Worm (Caenorhabditis elegans): ENCODE results near the gene unc-58.

Gene unc-58

DNA sequence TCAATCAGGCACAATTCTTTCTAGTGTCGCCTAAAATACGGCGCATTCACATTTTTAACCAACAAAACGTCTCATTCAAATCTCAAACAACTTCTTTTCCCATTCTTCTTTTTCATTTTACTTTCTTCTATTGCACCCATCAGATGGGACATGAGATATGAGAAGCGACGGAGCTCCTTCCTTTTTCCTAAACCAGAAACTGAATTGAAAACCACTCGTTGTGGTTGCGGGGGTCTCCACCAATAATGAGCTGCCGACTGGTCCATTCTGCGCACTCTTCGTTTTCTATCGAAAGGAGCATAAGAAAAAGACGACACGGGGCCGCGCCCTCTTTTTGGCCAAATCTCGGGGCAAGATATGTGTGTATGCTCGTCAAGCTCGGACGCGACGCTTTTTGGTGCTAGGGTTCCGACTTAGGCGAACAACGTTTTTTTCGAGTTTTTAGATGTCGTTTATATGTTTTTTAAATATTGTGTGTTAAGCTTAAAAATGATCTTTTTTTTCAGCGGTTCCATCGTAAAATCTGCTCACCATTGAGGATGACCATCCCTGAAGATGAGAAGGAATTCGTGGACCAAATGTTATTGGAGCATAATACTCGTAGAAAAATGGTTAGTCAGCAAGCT is 21.4 kb upstream of the unc-58 start, which contains the start of gene F09B9.5:
Gene F09B9.5, plus strand, starts transcription at position 501 of the 626 bp plus-strand sequence.
- TF ChIP-seq snpc-4 (tag; optimal IDR thresholded peaks at IDR 0.05) (no peak), ces-1 (GFP tag; optimal IDR thresholded peaks at IDR 0.05) (peak; percentile 89)

- TF ChIP-seq bed-3 (GFP tag; optimal IDR thresholded peaks at IDR 0.05) (no peak), hlh-1 (tag; optimal IDR thresholded peaks at IDR 0.05) (no peak), nhr-237 (tag; optimal IDR thresholded peaks at IDR 0.05) (no peak), ces-1 (GFP tag; optimal IDR thresholded peaks at IDR 0.05) (peak; percentile 98), nhr-76 (tag; optimal IDR thresholded peaks at IDR 0.05) (no peak)
These were observed 17.9 kb upstream of the unc-58 start for ce11 chrX:10150918-10151317.

ce11 chrX:10148235-10148872 is 15.4 kb upstream of the unc-58 start:
- peak; percentile 13 for TF ChIP-seq sptf-1 (tag; optimal IDR thresholded peaks at IDR 0.05)
- TF ChIP-seq nhr-237 (tag; optimal IDR thresholded peaks at IDR 0.05) = peak; percentile 3
- peak; percentile 27 for TF ChIP-seq ces-1 (GFP tag; optimal IDR thresholded peaks at IDR 0.05)
- peak; percentile 72 for TF ChIP-seq cnd-1 (tag; optimal IDR thresholded peaks at IDR 0.05)
- peak; percentile 75 for TF ChIP-seq pha-4 (tag; optimal IDR thresholded peaks at IDR 0.05)
- TF ChIP-seq ceh-83 (GFP tag; optimal IDR thresholded peaks at IDR 0.05) = peak; percentile 14
- no peak for TF ChIP-seq tbx-8 (GFP tag; optimal IDR thresholded peaks at IDR 0.05)
- TF ChIP-seq lsy-2 (tag; optimal IDR thresholded peaks at IDR 0.05) = no peak
- peak; percentile 28 for TF ChIP-seq unc-62 (GFP tag; optimal IDR thresholded peaks at IDR 0.05)

DNA sequence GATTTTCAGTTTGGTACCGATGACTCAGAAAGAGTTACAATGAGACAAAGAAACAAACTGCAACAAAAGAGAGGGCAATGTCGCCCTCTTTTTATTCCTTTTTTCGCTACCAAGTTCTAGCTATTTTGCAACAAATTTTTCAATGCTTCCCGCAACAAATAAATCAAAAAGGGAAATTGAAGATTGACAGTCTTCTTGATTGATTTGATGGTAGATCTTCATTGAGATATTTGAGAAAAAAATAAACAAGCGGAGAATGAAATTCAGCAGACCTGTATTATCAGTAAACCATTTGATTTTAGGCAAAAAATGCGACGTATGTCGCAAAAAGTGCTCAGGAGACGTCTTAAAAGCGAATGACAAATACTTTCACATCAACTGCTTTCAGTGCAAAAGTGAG is 14.3 kb upstream of the unc-58 start:
- TF ChIP-seq drap-1 (GFP tag; optimal IDR thresholded peaks at IDR 0.05) (no peak), unc-62 (GFP tag; optimal IDR thresholded peaks at IDR 0.05) (peak; percentile 45), nhr-237 (tag; optimal IDR thresholded peaks at IDR 0.05) (no peak), lin-32 (GFP tag; optimal IDR thresholded peaks at IDR 0.05) (no peak), ham-2 (GFP tag; optimal IDR thresholded peaks at IDR 0.05) (no peak)

DNA sequence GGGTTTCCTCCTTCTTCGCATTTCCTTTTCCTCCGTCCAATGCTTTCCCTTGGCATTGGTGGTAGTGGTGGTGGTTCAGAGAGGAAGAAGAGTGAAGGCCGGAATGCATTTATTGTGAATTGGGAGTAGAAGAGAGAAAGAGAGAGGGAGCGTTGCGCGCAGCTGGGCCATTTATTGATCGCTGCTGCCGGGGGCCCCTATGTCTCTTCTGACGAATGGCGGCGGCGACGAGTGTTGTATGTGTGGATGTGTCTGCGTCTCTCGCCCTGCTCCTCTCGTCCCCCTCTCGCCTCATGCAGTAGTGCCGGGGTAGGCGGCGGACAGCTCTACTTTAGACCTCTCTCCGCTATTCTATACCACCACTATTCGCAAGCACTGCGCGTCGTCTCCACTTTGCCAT is 13.6 kb upstream of the unc-58 start, which contains the start of gene unc-115:
Gene unc-115, plus strand, starts transcription at position 301 of the 400 bp plus-strand sequence.
- TF ChIP-seq ces-1 (GFP tag; optimal IDR thresholded peaks at IDR 0.05) = peak; percentile 97
- no peak for TF ChIP-seq tbx-8 (GFP tag; optimal IDR thresholded peaks at IDR 0.05)
- no peak for TF ChIP-seq nhr-2 (tag; optimal IDR thresholded peaks at IDR 0.05)
- TF ChIP-seq ceh-43 (GFP tag; optimal IDR thresholded peaks at IDR 0.05) = peak; percentile 20
- TF ChIP-seq sem-2 (GFP tag; optimal IDR thresholded peaks at IDR 0.05) = no peak
- peak; percentile 72 for TF ChIP-seq mep-1 (tag; optimal IDR thresholded peaks at IDR 0.05)
- no peak for TF ChIP-seq zip-8 (tag; optimal IDR thresholded peaks at IDR 0.05)
- TF ChIP-seq M03D4.4 (tag; optimal IDR thresholded peaks at IDR 0.05) = peak; percentile 63
- peak; percentile 77 for TF ChIP-seq cnd-1 (tag; optimal IDR thresholded peaks at IDR 0.05)
- TF ChIP-seq ham-2 (GFP tag; optimal IDR thresholded peaks at IDR 0.05) = peak; percentile 82
- TF ChIP-seq lsy-2 (tag; optimal IDR thresholded peaks at IDR 0.05) = peak; percentile 47
- TF ChIP-seq unc-62 (GFP tag; optimal IDR thresholded peaks at IDR 0.05) = peak; percentile 95
- no peak for TF ChIP-seq elt-3 (tag; optimal IDR thresholded peaks at IDR 0.05)
- peak; percentile 33 for TF ChIP-seq blmp-1 (tag; optimal IDR thresholded peaks at IDR 0.05)
- TF ChIP-seq pha-4 (tag; optimal IDR thresholded peaks at IDR 0.05) = peak; percentile 85
- TF ChIP-seq drap-1 (GFP tag; optimal IDR thresholded peaks at IDR 0.05) = peak; percentile 65
- peak; percentile 93 for TF ChIP-seq mls-2 (tag; optimal IDR thresholded peaks at IDR 0.05)
- TF ChIP-seq elt-1 (tag; optimal IDR thresholded peaks at IDR 0.05; ENCODE audit: borderline replicate concordance, insufficient read depth) = peak; percentile 2
- no peak for TF ChIP-seq nhr-28 (tag; optimal IDR thresholded peaks at IDR 0.05)
- TF ChIP-seq ceh-39 (tag; optimal IDR thresholded peaks at IDR 0.05) = no peak
- no peak for TF ChIP-seq snpc-4 (tag; optimal IDR thresholded peaks at IDR 0.05)
- TF ChIP-seq hlh-1 (tag; optimal IDR thresholded peaks at IDR 0.05) = peak; percentile 3
- no peak for TF ChIP-seq nhr-12 (tag; optimal IDR thresholded peaks at IDR 0.05)
- TF ChIP-seq ztf-11 (tag; optimal IDR thresholded peaks at IDR 0.05) = peak; percentile 74
- TF ChIP-seq lin-32 (GFP tag; optimal IDR thresholded peaks at IDR 0.05) = peak; percentile 47
- TF ChIP-seq flh-1 (GFP tag; optimal IDR thresholded peaks at IDR 0.05) = no peak
- no peak for TF ChIP-seq lin-13 (tag; optimal IDR thresholded peaks at IDR 0.05)
- no peak for TF ChIP-seq mab-5 (tag; optimal IDR thresholded peaks at IDR 0.05)
- peak; percentile 89 for TF ChIP-seq unc-120 (tag; optimal IDR thresholded peaks at IDR 0.05; ENCODE audit: poor library complexity, severe bottlenecking)
- no peak for TF ChIP-seq ceh-83 (GFP tag; optimal IDR thresholded peaks at IDR 0.05)
- TF ChIP-seq sptf-1 (tag; optimal IDR thresholded peaks at IDR 0.05) = peak; percentile 81
- TF ChIP-seq nhr-237 (tag; optimal IDR thresholded peaks at IDR 0.05) = no peak
- TF ChIP-seq nhr-76 (tag; optimal IDR thresholded peaks at IDR 0.05) = no peak
- peak; percentile 34 for TF ChIP-seq unc-39 (tag; optimal IDR thresholded peaks at IDR 0.05)
- no peak for TF ChIP-seq bed-3 (GFP tag; optimal IDR thresholded peaks at IDR 0.05)

Data from whole organism, mixed stage, embryonic.